Worm (Caenorhabditis elegans) whole organism, L4 larva: ENCODE data around the gene F17A2.13.

Experiments
- D1046.2 ChIP-seq: fragments of 200-800 bp; sonication (Bioruptor generic); IDR thresholded peaks from 2 replicates; pipeline ENCODE4 v1.3.6; 2022; ENCODE audit warnings: missing genetic modification characterization, missing compliant biosample characterization
- F37D6.2 ChIP-seq: sonication (generic microtip); optimal IDR thresholded peaks from 2 replicates; lab custom pipeline; 2016; ENCODE audit warnings: mild to moderate bottlenecking, missing genetic modification characterization, missing compliant biosample characterization
- R02D3.7 ChIP-seq: fragments of 150-350 bp; sonication (generic microtip); optimal IDR thresholded peaks from 3 replicates; lab custom pipeline; 2014; ENCODE audit warnings: missing biosample characterization, missing genetic modification characterization
- T20F7.1 ChIP-seq: fragments of 200-800 bp; sonication (Bioruptor generic); optimal IDR thresholded peaks from 2 replicates; lab custom pipeline; 2018; ENCODE audit warnings: mild to moderate bottlenecking, missing genetic modification characterization, missing compliant biosample characterization
- T26A8.4 ChIP-seq: fragments of 200-800 bp; sonication (Bioruptor generic); IDR thresholded peaks from 2 replicates; pipeline ENCODE4 v1.3.6; 2022; ENCODE audit warnings: missing genetic modification characterization, missing compliant biosample characterization
- Y105C5A.15 ChIP-seq: fragments of 200-800 bp; sonication (Bioruptor generic); IDR thresholded peaks from 2 replicates; pipeline ENCODE4 v1.3.6; 2022; ENCODE audit warnings: missing genetic modification characterization, missing compliant biosample characterization
- Y75B8A.6 ChIP-seq: fragments of 200-800 bp; sonication (Bioruptor generic); IDR thresholded peaks from 2 replicates; pipeline ENCODE4 v1.3.6; 2022; ENCODE audit warnings: missing genetic modification reagents, missing genetic modification characterization, missing compliant biosample characterization
- aha-1 ChIP-seq: fragments of 150-350 bp; peaks from one replicate; lab custom pipeline; 2014; ENCODE audit warnings: missing biosample characterization, missing genetic modification characterization
- aly-2 ChIP-seq: sonication (generic microtip); optimal IDR thresholded peaks from 2 replicates; lab custom pipeline; 2018; ENCODE audit warnings: missing biosample characterization, missing genetic modification characterization
- ama-1 ChIP-seq: fragments of 150-350 bp; optimal IDR thresholded peaks from 2 replicates; lab custom pipeline; 2014; ENCODE audit warnings: inconsistent platforms, mixed read lengths
- arid-1 ChIP-seq: fragments of 200-800 bp; sonication (Bioruptor generic); conservative IDR thresholded peaks from 2 replicates; pipeline ENCODE4 v1.3.6; 2022; ENCODE audit warnings: missing genetic modification reagents, missing genetic modification characterization, missing compliant biosample characterization
- ceh-32 ChIP-seq: sonication (generic microtip); optimal IDR thresholded peaks from 2 replicates; lab custom pipeline; 2016; ENCODE audit warnings: mild to moderate bottlenecking, missing genetic modification characterization, missing compliant biosample characterization; ENCODE audit not compliant: poor library complexity
- ceh-44 ChIP-seq: fragments of 200-800 bp; sonication (Bioruptor generic); IDR thresholded peaks from 2 replicates; pipeline ENCODE4 v1.3.6; 2022; ENCODE audit warnings: missing genetic modification reagents, missing genetic modification characterization, missing compliant biosample characterization
- ces-1 ChIP-seq: fragments of 150-350 bp; sonication (generic microtip); optimal IDR thresholded peaks from 4 replicates; lab custom pipeline; 2014; ENCODE audit warnings: missing biosample characterization, missing genetic modification reagents, missing genetic modification characterization
- cey-2 ChIP-seq: sonication (generic microtip); optimal IDR thresholded peaks from 3 replicates; lab custom pipeline; 2017; ENCODE audit warnings: missing genetic modification characterization, mild to moderate bottlenecking, missing compliant biosample characterization, antibody characterized with exemption, borderline replicate concordance; ENCODE audit not compliant: insufficient read depth
- ctbp-1 ChIP-seq: fragments of 200-800 bp; sonication (Bioruptor generic); IDR thresholded peaks from 2 replicates; pipeline ENCODE4 v1.3.6; 2022; ENCODE audit warnings: missing genetic modification reagents, missing genetic modification characterization, missing compliant biosample characterization
- daf-12 ChIP-seq: fragments of 150-350 bp; optimal IDR thresholded peaks from 2 replicates; lab custom pipeline; 2014; ENCODE audit warnings: missing biosample characterization, missing genetic modification reagents, missing genetic modification characterization
- daf-8 ChIP-seq: fragments of 200-800 bp; sonication (Bioruptor generic); IDR thresholded peaks from 2 replicates; pipeline ENCODE4 v1.3.6; 2022; ENCODE audit warnings: missing genetic modification characterization, missing compliant biosample characterization
- dmd-6 ChIP-seq: fragments of 200-800 bp; sonication (Bioruptor generic); IDR thresholded peaks from 2 replicates; pipeline ENCODE4 v1.3.6; 2022; ENCODE audit warnings: missing genetic modification reagents, missing genetic modification characterization, missing compliant biosample characterization
- dmd-9 ChIP-seq: fragments of 200-800 bp; sonication (Bioruptor generic); IDR thresholded peaks from 2 replicates; pipeline ENCODE4 v1.3.6; 2022; ENCODE audit warnings: missing genetic modification reagents, missing genetic modification characterization, missing compliant biosample characterization
- egl-27 ChIP-seq: sonication (generic microtip); optimal IDR thresholded peaks from 3 replicates; lab custom pipeline; 2017; ENCODE audit warnings: missing biosample characterization, missing genetic modification reagents, missing genetic modification characterization
- gei-8 ChIP-seq: fragments of 200-800 bp; sonication (Bioruptor generic); optimal IDR thresholded peaks from 2 replicates; lab custom pipeline; 2018; ENCODE audit warnings: mild to moderate bottlenecking, missing genetic modification characterization, missing compliant biosample characterization
- hlh-11 ChIP-seq: fragments of 200-800 bp; sonication (Bioruptor generic); optimal IDR thresholded peaks from 2 replicates; lab custom pipeline; 2018; ENCODE audit warnings: mild to moderate bottlenecking, missing genetic modification characterization, missing compliant biosample characterization
- jun-1 ChIP-seq: fragments of 150-350 bp; optimal IDR thresholded peaks from 2 replicates; lab custom pipeline; 2014; ENCODE audit warnings: missing biosample characterization, missing genetic modification reagents, missing genetic modification characterization
- lin-1 ChIP-seq: fragments of 200-800 bp; sonication (Bioruptor generic); IDR thresholded peaks from 2 replicates; pipeline ENCODE4 v1.3.6; 2022; ENCODE audit warnings: missing genetic modification reagents, missing genetic modification characterization, missing compliant biosample characterization
- lin-13 ChIP-seq: fragments of 150-350 bp; optimal IDR thresholded peaks from 2 replicates; lab custom pipeline; 2014; ENCODE audit warnings: missing biosample characterization, missing genetic modification reagents, missing genetic modification characterization
- lin-15B ChIP-seq: fragments of 150-350 bp; sonication (generic microtip); optimal IDR thresholded peaks from 3 replicates; lab custom pipeline; 2014; ENCODE audit warnings: missing biosample characterization, missing genetic modification characterization
- lin-29 ChIP-seq: fragments of 200-800 bp; sonication (Bioruptor generic); IDR thresholded peaks from 2 replicates; pipeline ENCODE4 v1.3.6; 2022; ENCODE audit warnings: missing genetic modification reagents, missing genetic modification characterization, missing compliant biosample characterization
- lin-38 ChIP-seq: fragments of 200-800 bp; sonication (Bioruptor generic); IDR thresholded peaks from 2 replicates; pipeline ENCODE4 v1.3.6; 2022; ENCODE audit warnings: missing genetic modification reagents, missing genetic modification characterization, missing compliant biosample characterization
- lin-39 ChIP-seq: fragments of 150-350 bp; optimal IDR thresholded peaks from 2 replicates; lab custom pipeline; 2014; ENCODE audit warnings: missing biosample characterization, missing genetic modification reagents, missing genetic modification characterization
- lsy-2 ChIP-seq, 2 experiments: fragments of 150-350 bp in 1 of 2; sonication (generic microtip) in 1 of 2; optimal IDR thresholded peaks; 2 replicates each; lab custom pipeline; 2014 to 2017; ENCODE audit warnings: missing biosample characterization in 2 of 2, missing genetic modification characterization in 2 of 2
- madf-9 ChIP-seq: fragments of 200-800 bp; sonication (Bioruptor generic); conservative IDR thresholded peaks from 2 replicates; pipeline ENCODE4 v1.3.6; 2022; ENCODE audit warnings: missing genetic modification reagents, missing genetic modification characterization, missing compliant biosample characterization
- mes-2 ChIP-seq: sonication (generic microtip); optimal IDR thresholded peaks from 2 replicates; lab custom pipeline; 2016; ENCODE audit warnings: missing genotype, mild to moderate bottlenecking, missing genetic modification characterization, missing compliant biosample characterization; ENCODE audit not compliant: poor library complexity, severe bottlenecking
- mxl-2 ChIP-seq: fragments of 200-800 bp; sonication (Bioruptor generic); conservative IDR thresholded peaks from 2 replicates; pipeline ENCODE4 v1.3.6; 2022; ENCODE audit warnings: missing genetic modification reagents, missing genetic modification characterization, missing compliant biosample characterization
- mxl-3 ChIP-seq: fragments of 200-800 bp; sonication (Bioruptor generic); optimal IDR thresholded peaks from 2 replicates; lab custom pipeline; 2018; ENCODE audit warnings: mild to moderate bottlenecking, missing genetic modification characterization, missing compliant biosample characterization
- nhr-237 ChIP-seq: sonication (generic microtip); optimal IDR thresholded peaks from 2 replicates; lab custom pipeline; 2017; ENCODE audit warnings: missing biosample characterization, missing genetic modification characterization
- nhr-28 ChIP-seq: fragments of 150-350 bp; optimal IDR thresholded peaks from 2 replicates; lab custom pipeline; 2014; ENCODE audit warnings: missing biosample characterization, missing genetic modification characterization
- nhr-48 ChIP-seq: sonication (generic microtip); optimal IDR thresholded peaks from 2 replicates; lab custom pipeline; 2016; ENCODE audit warnings: mild to moderate bottlenecking, missing genetic modification characterization, missing compliant biosample characterization
- nhr-6 ChIP-seq: fragments of 150-350 bp; optimal IDR thresholded peaks from 2 replicates; lab custom pipeline; 2014; ENCODE audit warnings: missing biosample characterization, missing genetic modification characterization
- nhr-76 ChIP-seq: fragments of 150-350 bp; optimal IDR thresholded peaks from 2 replicates; lab custom pipeline; 2014; ENCODE audit warnings: missing biosample characterization, missing genetic modification characterization
- pqm-1 ChIP-seq: sonication (generic microtip); optimal IDR thresholded peaks from 2 replicates; lab custom pipeline; 2017; ENCODE audit warnings: missing biosample characterization, missing genetic modification characterization
- rbr-2 ChIP-seq: sonication (generic microtip); optimal IDR thresholded peaks from 2 replicates; lab custom pipeline; 2016; ENCODE audit warnings: missing genotype, missing genetic modification characterization, missing compliant biosample characterization
- set-16 ChIP-seq: fragments of 200-800 bp; sonication (Bioruptor generic); IDR thresholded peaks from 2 replicates; pipeline ENCODE4 v1.3.6; 2022; ENCODE audit warnings: missing genetic modification reagents, missing genetic modification characterization, missing compliant biosample characterization
- spr-3 ChIP-seq: fragments of 200-800 bp; sonication (Bioruptor generic); optimal IDR thresholded peaks from 2 replicates; lab custom pipeline; 2018; ENCODE audit warnings: mild to moderate bottlenecking, missing genetic modification characterization, missing compliant biosample characterization
- tag-97 ChIP-seq: fragments of 200-800 bp; sonication (Bioruptor generic); IDR thresholded peaks from 2 replicates; pipeline ENCODE4 v1.3.6; 2022; ENCODE audit warnings: missing genetic modification characterization, missing compliant biosample characterization
- zag-1 ChIP-seq: fragments of 150-350 bp; optimal IDR thresholded peaks from 2 replicates; lab custom pipeline; 2014; ENCODE audit warnings: missing biosample characterization, missing genetic modification characterization
- zfp-2 ChIP-seq: sonication (generic microtip); optimal IDR thresholded peaks from 2 replicates; lab custom pipeline; 2016; ENCODE audit warnings: mild to moderate bottlenecking, missing genetic modification characterization, missing compliant biosample characterization
- zip-11 ChIP-seq: fragments of 200-800 bp; sonication (Bioruptor generic); IDR thresholded peaks from 2 replicates; pipeline ENCODE4 v1.3.6; 2022; ENCODE audit warnings: missing genetic modification characterization, missing compliant biosample characterization
- ztf-7 ChIP-seq: fragments of 150-350 bp; optimal IDR thresholded peaks from 2 replicates; lab custom pipeline; 2014; ENCODE audit warnings: missing biosample characterization, missing genetic modification characterization

F17A2.13 gene

DNA sequence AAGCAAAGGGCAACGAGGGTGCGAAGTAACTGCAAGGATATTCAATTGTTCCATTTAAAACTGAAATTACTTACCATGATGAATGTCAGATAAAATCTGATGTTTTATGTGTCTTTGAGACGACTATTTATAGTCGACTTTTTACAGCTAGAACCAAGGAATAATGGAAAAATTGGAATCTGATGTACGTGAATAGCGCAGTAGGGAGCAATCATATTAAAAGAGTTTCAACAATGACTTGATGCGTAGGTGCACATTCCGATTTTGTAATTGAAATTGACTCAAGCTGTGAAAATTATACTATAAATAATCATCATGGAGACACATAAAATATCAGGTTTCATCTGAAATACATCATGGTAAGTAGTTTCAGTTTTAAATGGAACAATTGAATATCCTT lies 21.8 kb downstream of the F17A2.13 start, which contains the start of the genes nspc-9 and nspc-10:
nspc-9 (minus strand) TSS at position 101 of the 400 bp plus-strand sequence.
nspc-10 (plus strand) TSS at position 331 of the 400 bp plus-strand sequence.
- TF ChIP-seq nhr-48 (tag; lab: Kevin White, UChicago) (no peak), spr-3 (GFP tag; lab: Kevin White, UChicago) (no peak), ctbp-1 (no peak), nhr-28 (tag; lab: Kevin White, UChicago) (no peak), D1046.2 (no peak), gei-8 (GFP tag; lab: Kevin White, UChicago) (no peak), R02D3.7 (no peak), nhr-76 (tag; lab: Kevin White, UChicago) (no peak), dmd-9 (GFP tag; lab: Robert Waterston, UW) (no peak), zag-1 (tag; lab: Kevin White, UChicago) (no peak), zip-11 (GFP tag; lab: Robert Waterston, UW) (no peak), daf-8 (GFP tag; lab: Robert Waterston, UW) (no peak), pqm-1 (no peak), T20F7.1 (no peak), ztf-7 (no peak), egl-27 (no peak), Y105C5A.15 (GFP tag; lab: Robert Waterston, UW) (no peak), lin-1 (GFP tag; lab: Robert Waterston, UW) (no peak), dmd-6 (no peak), set-16 (no peak)

DNA sequence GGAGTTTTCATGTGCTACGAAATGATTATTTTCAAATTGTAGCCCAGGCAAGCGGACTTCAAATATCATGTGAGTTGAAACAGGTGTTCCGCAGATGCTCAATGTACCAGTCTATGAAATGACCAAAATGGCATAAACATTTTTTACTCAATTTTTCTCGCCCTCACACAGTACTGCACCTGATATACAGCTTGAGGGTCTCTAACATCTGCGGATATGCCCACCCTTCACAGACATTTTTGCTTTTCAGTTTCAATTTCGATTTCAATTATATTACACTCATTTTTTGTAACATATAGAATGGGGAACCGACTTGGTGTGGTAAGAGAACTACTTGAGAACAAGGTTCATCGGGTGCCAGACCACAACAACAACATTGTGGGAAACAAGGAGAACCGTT lies 25.3 kb downstream of the F17A2.13 start, which contains the start of gene F42F12.11:
F42F12.11 (plus strand) TSS at position 301 of the 400 bp plus-strand sequence.
- TF ChIP-seq T20F7.1: no peak
- peak; percentile 10 for TF ChIP-seq aha-1 (tag; lab: Kevin White, UChicago)
- TF ChIP-seq jun-1: no peak
- TF ChIP-seq lin-1 (GFP tag; lab: Robert Waterston, UW): no peak
- TF ChIP-seq nhr-6: no peak
- TF ChIP-seq, all 104 proteins: peak for 1

DNA sequence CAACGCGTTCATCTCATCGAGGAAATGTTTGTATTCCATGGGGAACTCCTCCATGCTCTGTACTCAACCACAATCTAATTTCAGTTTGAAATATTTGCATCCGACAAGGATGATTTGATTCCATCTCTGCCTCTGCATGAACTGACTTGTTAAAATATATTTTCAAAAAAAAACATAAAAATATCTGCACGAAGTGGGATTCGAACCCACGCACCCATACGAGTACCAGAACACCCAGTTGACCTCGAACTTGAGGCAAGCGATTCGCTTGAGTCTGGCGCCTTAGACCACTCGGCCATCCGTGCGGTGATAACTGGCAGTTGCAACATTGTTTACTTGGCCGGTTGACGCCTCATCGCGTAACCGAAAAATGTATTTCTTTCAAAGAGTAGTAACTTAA lies 26.4 kb downstream of the F17A2.13 start:
- TF ChIP-seq nhr-237 (tag; lab: Kevin White, UChicago): no peak
- peak; percentile 51 for TF ChIP-seq hlh-11 (tag; lab: Kevin White, UChicago)
- no peak for TF ChIP-seq lin-29
- TF ChIP-seq zag-1 (tag; lab: Kevin White, UChicago): no peak
- TF ChIP-seq R02D3.7: no peak
- no peak for TF ChIP-seq lin-39 (tag; lab: Kevin White, UChicago)
- no peak for TF ChIP-seq cey-2 (tag; lab: Kevin White, UChicago)
- TF ChIP-seq ceh-32 (tag; lab: Kevin White, UChicago): no peak
- TF ChIP-seq mes-2 (tag; lab: Kevin White, UChicago): peak; percentile 77
- no peak for TF ChIP-seq dmd-9 (GFP tag; lab: Robert Waterston, UW)
- peak; percentile 14 for TF ChIP-seq lin-13 (GFP tag; lab: Kevin White, UChicago)
- no peak for TF ChIP-seq lsy-2 (tag; optimal IDR thresholded peaks at IDR 0.05; lab: Kevin White, UChicago)
- TF ChIP-seq arid-1 (GFP tag; lab: Robert Waterston, UW): peak; percentile 52; the same call in 1 of the 2 replicates
- peak; percentile 92 for TF ChIP-seq aha-1 (tag; lab: Kevin White, UChicago)
- TF ChIP-seq gei-8 (GFP tag; lab: Kevin White, UChicago): no peak
- no peak for TF ChIP-seq F37D6.2 (tag; lab: Kevin White, UChicago)
- 0 out of 2 replicates have a peak, but pooled peaks have one; percentile 50 for TF ChIP-seq Y75B8A.6 (GFP tag; lab: Robert Waterston, UW)
- no peak for TF ChIP-seq ama-1
- peak; percentile 81 for TF ChIP-seq ceh-44
- no peak for TF ChIP-seq daf-12 (tag; lab: Kevin White, UChicago)
- peak; percentile 50 for TF ChIP-seq T26A8.4 (GFP tag; lab: Robert Waterston, UW)
- no peak for TF ChIP-seq lin-38 (GFP tag; lab: Robert Waterston, UW)
- TF ChIP-seq aly-2 (tag; lab: Kevin White, UChicago): no peak
- TF ChIP-seq tag-97 (GFP tag; lab: Robert Waterston, UW): no peak
- TF ChIP-seq ctbp-1: peak; percentile 52; the same call in 1 of the 2 replicates
- no peak for TF ChIP-seq mxl-2 (GFP tag; lab: Robert Waterston, UW)
- no peak for TF ChIP-seq ces-1 (GFP tag; lab: Kevin White, UChicago)
- peak; percentile 28 for TF ChIP-seq rbr-2 (tag; lab: Kevin White, UChicago)
- no peak for TF ChIP-seq zfp-2 (tag; lab: Kevin White, UChicago)
- peak; percentile 56 for TF ChIP-seq nhr-28 (tag; lab: Kevin White, UChicago)
- peak; percentile 53 for TF ChIP-seq mxl-3
- TF ChIP-seq madf-9 (GFP tag; lab: Robert Waterston, UW): peak; percentile 85
- TF ChIP-seq lin-15B (tag; lab: Kevin White, UChicago): no peak
